Fruit fly (Drosophila melanogaster): ENCODE results near the gene mRpL9.

mRpL9 gene

dm6 chr3R:15350993-15351426, 20.5 kb downstream of the mRpL9 start, which contains the start of the genes Trs33 and Tmtc4 (continued):
- TF ChIP-seq NC2β (GFP tag; optimal IDR thresholded peaks at IDR 0.05): no peak
- TF ChIP-seq CG11560 (tag; IDR thresholded peaks at IDR 0.05): no peak

- TF ChIP-seq H2.0 (GFP tag; IDR thresholded peaks at IDR 0.05) (no peak), CG18599 (GFP tag; optimal IDR thresholded peaks at IDR 0.05) (peak; percentile 20), gem (tag; optimal IDR thresholded peaks at IDR 0.05) (no peak), Dfd (GFP tag; optimal IDR thresholded peaks at IDR 0.05) (no peak), HLH3B (GFP tag; IDR thresholded peaks at IDR 0.05) (no peak), CG7963 (GFP tag; IDR thresholded peaks at IDR 0.05; ENCODE audit: partially characterized antibody) (no peak), CG2678 (tag; optimal IDR thresholded peaks at IDR 0.05) (peak; percentile 24), CG15011 (GFP tag; optimal IDR thresholded peaks at IDR 0.05) (peak; percentile 0), Fer1 (GFP tag; optimal IDR thresholded peaks at IDR 0.05) (peak; percentile 34), CG15514 (GFP tag; optimal IDR thresholded peaks at IDR 0.05) (peak; percentile 4), CG10431 (GFP tag; optimal IDR thresholded peaks at IDR 0.05) (no peak), CG12744 (GFP tag; optimal IDR thresholded peaks at IDR 0.05) (no peak), Deaf1 (tag; optimal IDR thresholded peaks at IDR 0.05) (no peak), sc (optimal IDR thresholded peaks at IDR 0.05) (no peak), sc (GFP tag; optimal IDR thresholded peaks at IDR 0.05) (no peak), Meics (GFP tag; optimal IDR thresholded peaks at IDR 0.05) (peak; percentile 5), Mrtf (GFP tag; IDR thresholded peaks at IDR 0.05) (no peak), ATbp (GFP tag; optimal IDR thresholded peaks at IDR 0.05) (peak; percentile 44), zen2 (GFP tag; IDR thresholded peaks at IDR 0.05; ENCODE audit: partially characterized antibody) (no peak), CG13296 (GFP tag; optimal IDR thresholded peaks at IDR 0.05) (peak; percentile 38), CG6854 (GFP tag; optimal IDR thresholded peaks at IDR 0.05) (no peak), CG2199 (GFP tag; IDR thresholded peaks at IDR 0.05) (0 out of 3 replicates have a peak, but pooled peaks have one; percentile 35), Blimp-1 (GFP tag; optimal IDR thresholded peaks at IDR 0.05) (peak; percentile 14), Hmr (GFP tag; optimal IDR thresholded peaks at IDR 0.05) (peak; percentile 25), CG7839 (tag; optimal IDR thresholded peaks at IDR 0.05) (no peak), CG12071 (GFP tag; optimal IDR thresholded peaks at IDR 0.05) (peak; percentile 27), lab (GFP tag; optimal IDR thresholded peaks at IDR 0.05) (peak; percentile 48), Rx (GFP tag; IDR thresholded peaks at IDR 0.05) (no peak), CG9727 (GFP tag; optimal IDR thresholded peaks at IDR 0.05) (peak; percentile 3), ttk (GFP tag; IDR thresholded peaks at IDR 0.05) (no peak), CG12219 (GFP tag; optimal IDR thresholded peaks at IDR 0.05) (no peak), chm (GFP tag; IDR thresholded peaks at IDR 0.05) (0 out of 2 replicates have a peak, but pooled peaks have one; percentile 21), Med (GFP tag) (peak; percentile 67), CG6813 (GFP tag; optimal IDR thresholded peaks at IDR 0.05) (peak; percentile 44), sens (GFP tag) (peak; percentile 61), CG3281 (GFP tag; optimal IDR thresholded peaks at IDR 0.05) (peak; percentile 24), CG4617 (GFP tag; optimal IDR thresholded peaks at IDR 0.05; ENCODE audit: borderline replicate concordance) (no peak), CG16863 (GFP tag; optimal IDR thresholded peaks at IDR 0.05) (no peak), cato (GFP tag; optimal IDR thresholded peaks at IDR 0.05; ENCODE audit: borderline replicate concordance) (no peak), nerfin-1 (tag; optimal IDR thresholded peaks at IDR 0.05) (no peak), slp2 (GFP tag; optimal IDR thresholded peaks at IDR 0.05) (no peak)
These were observed 23.5 kb downstream of the mRpL9 start for dm6 chr3R:15354019-15354418.
